Fruit fly (Drosophila melanogaster) whole organism, embryonic: ENCODE measurements around the gene BHD.

Experiments used
- Abd-B ChIP-seq: fragments of 200-800 bp; sonication (Bioruptor generic); optimal IDR thresholded peaks from 2 replicates; lab custom pipeline; 2018; ENCODE audit warnings: missing biosample characterization, mild to moderate bottlenecking, missing genetic modification characterization, moderate library complexity
- Ada2b ChIP-seq: fragments of 200-800 bp; sonication (Bioruptor generic); IDR thresholded peaks from 2 replicates; pipeline ENCODE4 v1.3.6; 2022; ENCODE audit warnings: missing biosample characterization, missing genetic modification characterization
- Atf-2 ChIP-seq: fragments of 200-800 bp; sonication (Bioruptor generic); optimal IDR thresholded peaks from 2 replicates; lab custom pipeline; 2016; ENCODE audit warnings: missing biosample characterization, missing genetic modification characterization
- Bdp1 ChIP-seq: fragments of 200-800 bp; sonication (Bioruptor generic); optimal IDR thresholded peaks from 3 replicates; lab custom pipeline; 2016; ENCODE audit warnings: missing biosample characterization, missing genetic modification characterization
- Bteb2 ChIP-seq: fragments of 200-800 bp; sonication (Bioruptor generic); optimal IDR thresholded peaks from 2 replicates; lab custom pipeline; 2016; ENCODE audit warnings: missing biosample characterization, missing genetic modification characterization
- CG1024 ChIP-seq: fragments of 200-800 bp; sonication (Bioruptor generic); IDR thresholded peaks from 2 replicates; pipeline ENCODE4 v1.3.6; 2022; ENCODE audit warnings: missing biosample characterization, missing genetic modification characterization
- CG10274 ChIP-seq: fragments of 200-800 bp; sonication (Bioruptor generic); optimal IDR thresholded peaks from 3 replicates; lab custom pipeline; 2017; ENCODE audit warnings: missing biosample characterization, mild to moderate bottlenecking, missing genetic modification characterization
- CG10959 ChIP-seq: fragments of 200-800 bp; sonication (Bioruptor generic); IDR thresholded peaks from 2 replicates; pipeline ENCODE4 v1.3.6; 2022; ENCODE audit warnings: missing biosample characterization, missing genetic modification characterization
- CG11093 ChIP-seq: fragments of 200-800 bp; sonication (Bioruptor generic); IDR thresholded peaks from 3 replicates; pipeline ENCODE4 v1.3.6; 2022; ENCODE audit warnings: missing biosample characterization, missing genetic modification characterization
- CG13894 ChIP-seq: fragments of 200-800 bp; sonication (Bioruptor generic); optimal IDR thresholded peaks from 3 replicates; lab custom pipeline; 2018; ENCODE audit warnings: missing biosample characterization, mild to moderate bottlenecking, missing genetic modification characterization, moderate library complexity
- CG14710 ChIP-seq: fragments of 200-800 bp; sonication (Bioruptor generic); optimal IDR thresholded peaks from 3 replicates; lab custom pipeline; 2019; ENCODE audit warnings: missing biosample characterization, mild to moderate bottlenecking, missing genetic modification characterization, moderate library complexity
- CG17186 ChIP-seq: fragments of 200-800 bp; sonication (Bioruptor generic); optimal IDR thresholded peaks from 3 replicates; lab custom pipeline; 2017; ENCODE audit warnings: missing biosample characterization, missing genetic modification reagents, missing genetic modification characterization
- CG18011 ChIP-seq: fragments of 200-800 bp; sonication (Bioruptor generic); optimal IDR thresholded peaks from 2 replicates; lab custom pipeline; 2017; ENCODE audit warnings: missing biosample characterization, missing genetic modification characterization, mild to moderate bottlenecking, moderate library complexity, missing genotype
- CG34376 ChIP-seq: fragments of 200-800 bp; sonication (Bioruptor generic); optimal IDR thresholded peaks from 2 replicates; lab custom pipeline; 2018; ENCODE audit warnings: missing biosample characterization, mild to moderate bottlenecking, missing genetic modification characterization
- CG5180 ChIP-seq: fragments of 200-800 bp; sonication (Bioruptor generic); optimal IDR thresholded peaks from 3 replicates; lab custom pipeline; 2017; ENCODE audit warnings: missing biosample characterization, missing genetic modification characterization, mild to moderate bottlenecking, moderate library complexity, missing genetic modification reagents
- CG5245 ChIP-seq: fragments of 200-800 bp; sonication (Bioruptor generic); optimal IDR thresholded peaks from 3 replicates; lab custom pipeline; 2016; ENCODE audit warnings: missing biosample characterization, missing genetic modification characterization
- CG5953 ChIP-seq: fragments of 200-800 bp; sonication (Bioruptor generic); IDR thresholded peaks from 2 replicates; pipeline ENCODE4 v1.3.6; 2022; ENCODE audit warnings: missing biosample characterization, missing genetic modification characterization
- CG6254 ChIP-seq: fragments of 200-800 bp; sonication (Bioruptor generic); optimal IDR thresholded peaks from 3 replicates; lab custom pipeline; 2017; ENCODE audit warnings: mild to moderate bottlenecking, missing biosample characterization, missing genetic modification reagents, missing genetic modification characterization
- CG6654 ChIP-seq: fragments of 200-800 bp; sonication (Bioruptor generic); optimal IDR thresholded peaks from 2 replicates; lab custom pipeline; 2017; ENCODE audit warnings: missing biosample characterization, mild to moderate bottlenecking, missing genetic modification characterization
- CG7928 ChIP-seq: fragments of 200-800 bp; sonication (Bioruptor generic); optimal IDR thresholded peaks from 2 replicates; lab custom pipeline; 2017; ENCODE audit warnings: missing biosample characterization, mild to moderate bottlenecking, missing genetic modification characterization
- CG8388 ChIP-seq: fragments of 200-800 bp; sonication (Bioruptor generic); optimal IDR thresholded peaks from 2 replicates; lab custom pipeline; 2019; ENCODE audit warnings: missing biosample characterization, mild to moderate bottlenecking, missing genetic modification characterization, moderate library complexity
- CG8478 ChIP-seq: fragments of >200 bp; optimal IDR thresholded peaks from 2 replicates; lab custom pipeline; 2018
- CHES-1-like ChIP-seq: fragments of 200-800 bp; sonication (Bioruptor generic); optimal IDR thresholded peaks from 2 replicates; lab custom pipeline; 2016; ENCODE audit warnings: missing biosample characterization, missing genetic modification characterization
- Chrac-16 ChIP-seq: fragments of 200-800 bp; sonication (Bioruptor generic); optimal IDR thresholded peaks from 3 replicates; lab custom pipeline; 2016; ENCODE audit warnings: missing biosample characterization, missing genetic modification characterization
- Dip3 ChIP-seq: fragments of 200-800 bp; sonication (Bioruptor generic); optimal IDR thresholded peaks from 3 replicates; lab custom pipeline; 2016; ENCODE audit warnings: missing biosample characterization, missing genetic modification characterization
- ERR ChIP-seq: fragments of 200-800 bp; sonication (Bioruptor generic); optimal IDR thresholded peaks from 2 replicates; lab custom pipeline; 2016; ENCODE audit warnings: missing biosample characterization, missing genetic modification characterization
- HLH4C ChIP-seq: fragments of 200-800 bp; sonication (Bioruptor generic); IDR thresholded peaks from 3 replicates; pipeline ENCODE4 v1.3.6; 2022; ENCODE audit warnings: missing biosample characterization, missing genetic modification characterization; ENCODE audit not compliant: partially characterized antibody
- Hr3 ChIP-seq: fragments of 200-800 bp; sonication (Bioruptor generic); optimal IDR thresholded peaks from 3 replicates; lab custom pipeline; 2016; ENCODE audit warnings: missing biosample characterization, missing genetic modification characterization
- Lhr ChIP-seq: fragments of 200-800 bp; sonication (Bioruptor generic); optimal IDR thresholded peaks from 3 replicates; lab custom pipeline; 2017; ENCODE audit warnings: mild to moderate bottlenecking, missing biosample characterization, missing genetic modification reagents, missing genetic modification characterization
- NC2β ChIP-seq: fragments of 200-800 bp; sonication (Bioruptor generic); optimal IDR thresholded peaks from 2 replicates; lab custom pipeline; 2016; ENCODE audit warnings: missing biosample characterization, missing genetic modification characterization
- Neu2 ChIP-seq: fragments of 200-800 bp; sonication (Bioruptor generic); optimal IDR thresholded peaks from 3 replicates; lab custom pipeline; 2016; ENCODE audit warnings: missing biosample characterization, missing genetic modification characterization, borderline replicate concordance
- NfI ChIP-seq: fragments of 200-800 bp; sonication (Bioruptor generic); optimal IDR thresholded peaks from 3 replicates; lab custom pipeline; 2018; ENCODE audit warnings: missing biosample characterization, mild to moderate bottlenecking, missing genetic modification characterization, moderate library complexity
- Rfx ChIP-seq: fragments of 200-800 bp; sonication (Bioruptor generic); IDR thresholded peaks from 2 replicates; pipeline ENCODE4 v1.3.6; 2022; ENCODE audit warnings: missing biosample characterization, missing genetic modification characterization
- Sry-β ChIP-seq: fragments of 200-800 bp; sonication (Bioruptor generic); optimal IDR thresholded peaks from 2 replicates; lab custom pipeline; 2018; ENCODE audit warnings: missing biosample characterization, mild to moderate bottlenecking, missing genetic modification characterization, moderate library complexity
- Vsx1 ChIP-seq: fragments of 200-800 bp; sonication (Bioruptor generic); optimal IDR thresholded peaks from 2 replicates; lab custom pipeline; 2017; ENCODE audit warnings: missing biosample characterization, mild to moderate bottlenecking, missing genetic modification characterization, missing genetic modification reagents
- ac ChIP-seq: fragments of 200-800 bp; sonication (Bioruptor generic); optimal IDR thresholded peaks from 3 replicates; lab custom pipeline; 2017; ENCODE audit warnings: missing biosample characterization, mild to moderate bottlenecking, missing genetic modification characterization
- chif ChIP-seq, 2 experiments: fragments of 200-800 bp; sonication (Bioruptor generic); optimal IDR thresholded peaks; 3 replicates each; lab custom pipeline; 2016; ENCODE audit warnings: missing biosample characterization in 2 of 2, missing genetic modification characterization in 2 of 2
- croc ChIP-seq: fragments of 200-800 bp; sonication (Bioruptor generic); conservative IDR thresholded peaks from 3 replicates; pipeline ENCODE4 v1.3.6; 2022; ENCODE audit warnings: missing biosample characterization, missing genetic modification characterization
- dm ChIP-seq: fragments of 200-800 bp; sonication (Bioruptor generic); optimal IDR thresholded peaks from 3 replicates; lab custom pipeline; 2016; ENCODE audit warnings: missing biosample characterization, missing genetic modification characterization
- en ChIP-seq: fragments of 200-800 bp; sonication (Bioruptor generic); optimal IDR thresholded peaks from 2 replicates; lab custom pipeline; 2016; ENCODE audit warnings: missing biosample characterization, missing genetic modification characterization
- fd3F ChIP-seq: fragments of 200-800 bp; sonication (Bioruptor generic); optimal IDR thresholded peaks from 2 replicates; lab custom pipeline; 2018; ENCODE audit warnings: missing biosample characterization, mild to moderate bottlenecking, missing genetic modification characterization, moderate library complexity
- gsb ChIP-seq: fragments of 200-800 bp; sonication (Bioruptor generic); IDR thresholded peaks from 2 replicates; pipeline ENCODE4 v1.3.6; 2022; ENCODE audit warnings: missing biosample characterization, missing genetic modification characterization
- jing ChIP-seq: fragments of 200-800 bp; sonication (Bioruptor generic); optimal IDR thresholded peaks from 2 replicates; lab custom pipeline; 2018; ENCODE audit warnings: missing biosample characterization, mild to moderate bottlenecking, missing genetic modification characterization
- onecut ChIP-seq: fragments of 200-800 bp; sonication (Bioruptor generic); IDR thresholded peaks from 2 replicates; pipeline ENCODE4 v1.3.6; 2022; ENCODE audit warnings: missing biosample characterization, missing genetic modification characterization
- p53 ChIP-seq: fragments of 200-800 bp; sonication (Bioruptor generic); optimal IDR thresholded peaks from 2 replicates; lab custom pipeline; 2016; ENCODE audit warnings: missing biosample characterization, missing genetic modification characterization
- psq ChIP-seq: fragments of 200-800 bp; sonication (Bioruptor generic); optimal IDR thresholded peaks from 2 replicates; lab custom pipeline; 2017; ENCODE audit warnings: missing biosample characterization, missing genetic modification characterization
- repo ChIP-seq: fragments of 200-800 bp; sonication (Bioruptor generic); optimal IDR thresholded peaks from 2 replicates; lab custom pipeline; 2016; ENCODE audit warnings: missing biosample characterization, missing genetic modification characterization
- row ChIP-seq: fragments of 200-800 bp; sonication (Bioruptor generic); IDR thresholded peaks from 3 replicates; pipeline ENCODE4 v1.3.6; 2022; ENCODE audit warnings: missing biosample characterization, missing genetic modification characterization
- schlank ChIP-seq: fragments of 200-800 bp; sonication (Bioruptor generic); optimal IDR thresholded peaks from 2 replicates; lab custom pipeline; 2018; ENCODE audit warnings: missing biosample characterization, mild to moderate bottlenecking, missing genetic modification characterization
- zen2 ChIP-seq: fragments of 200-800 bp; sonication (Bioruptor generic); IDR thresholded peaks from 3 replicates; pipeline ENCODE4 v1.3.6; 2022; ENCODE audit warnings: missing biosample characterization, missing genetic modification characterization; ENCODE audit not compliant: partially characterized antibody
- zfh1 ChIP-seq: fragments of 200-800 bp; sonication (Bioruptor generic); IDR thresholded peaks from 3 replicates; pipeline ENCODE4 v1.3.6; 2022; ENCODE audit warnings: missing biosample characterization, missing genetic modification characterization

The BHD gene

DNA sequence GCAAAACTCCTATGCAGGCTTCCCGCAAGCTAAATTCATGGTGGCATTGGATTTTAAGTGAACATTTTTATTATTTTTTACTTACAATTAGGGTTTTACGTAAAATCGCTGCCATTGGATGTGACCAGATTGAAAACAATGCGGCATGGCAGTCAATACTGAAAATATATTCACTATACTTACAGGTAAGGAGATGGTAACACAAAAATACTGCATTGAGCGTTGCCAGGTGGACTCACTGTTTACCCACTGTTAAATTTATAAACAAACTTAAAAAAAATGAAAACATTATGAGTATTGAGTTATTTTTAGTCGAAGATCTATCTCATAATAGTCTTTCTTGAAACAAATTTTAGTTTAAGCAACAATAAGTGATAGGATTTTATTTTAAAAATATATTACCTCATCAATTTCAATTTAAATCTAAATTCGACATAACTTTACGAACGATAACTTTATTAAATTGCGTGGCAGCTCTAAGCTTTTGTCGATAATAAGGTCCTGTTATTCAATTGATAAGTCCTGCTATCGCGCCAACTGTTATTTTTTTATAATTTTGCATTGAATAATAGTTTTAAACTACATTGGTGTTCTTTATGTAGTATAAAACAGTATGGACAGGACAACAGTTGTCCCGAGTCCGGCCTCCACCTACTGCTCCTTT is 5.6 kb downstream of the BHD start, which contains the start of the genes mRpL50 and mei-P22 (continued):
- peak; percentile 32 for TF ChIP-seq Abd-B (GFP tag; lab: Kevin White, UChicago)
- peak; percentile 24 for TF ChIP-seq Chrac-16 (GFP tag; lab: Kevin White, UChicago)
- TF ChIP-seq CG11093 = no peak
- no peak for TF ChIP-seq CG34376
- TF ChIP-seq dm (GFP tag; lab: Kevin White, UChicago) = no peak
- TF ChIP-seq Atf-2 = no peak
- TF ChIP-seq Vsx1 = no peak
- TF ChIP-seq jing (GFP tag; lab: Kevin White, UChicago) = no peak
- TF ChIP-seq CG10959 = no peak
- no peak for TF ChIP-seq fd3F
- no peak for TF ChIP-seq schlank
- peak; percentile 29 for TF ChIP-seq CHES-1-like (GFP tag; lab: Kevin White, UChicago)
- TF ChIP-seq CG8388 = peak; percentile 15
- no peak for TF ChIP-seq CG6654 (GFP tag; lab: Kevin White, UChicago)
- no peak for TF ChIP-seq Neu2 (GFP tag; lab: Kevin White, UChicago)
- peak in 1 of 2 experiments; percentile 23 for TF ChIP-seq chif (GFP tag; optimal IDR thresholded peaks at IDR 0.05; lab: Kevin White, UChicago)
- no peak for TF ChIP-seq CG18011
- TF ChIP-seq ac = no peak
- peak; percentile 68 for TF ChIP-seq row (GFP tag; lab: Robert Waterston, UW)
- no peak for TF ChIP-seq Hr3 (GFP tag; lab: Kevin White, UChicago)
- no peak for TF ChIP-seq Bdp1 (GFP tag; lab: Kevin White, UChicago)
- TF ChIP-seq HLH4C (GFP tag; lab: Robert Waterston, UW) = no peak
- peak; percentile 54 for TF ChIP-seq Lhr (GFP tag; lab: Kevin White, UChicago)
- no peak for TF ChIP-seq CG7928
- TF ChIP-seq CG10274 (GFP tag; lab: Kevin White, UChicago) = no peak
- no peak for TF ChIP-seq croc (GFP tag; lab: Robert Waterston, UW)
- no peak for TF ChIP-seq CG1024 (GFP tag; lab: Robert Waterston, UW)
- peak; percentile 41 for TF ChIP-seq Bteb2
- no peak for TF ChIP-seq zfh1 (GFP tag; lab: Robert Waterston, UW)
- no peak for TF ChIP-seq gsb (GFP tag; lab: Robert Waterston, UW)
- peak; percentile 49 for TF ChIP-seq CG14710 (tag; lab: Kevin White, UChicago)
- TF ChIP-seq repo = no peak
- TF ChIP-seq CG5180 = no peak
- TF ChIP-seq CG13894 (tag; lab: Kevin White, UChicago) = no peak
- no peak for TF ChIP-seq CG5953 (GFP tag; lab: Robert Waterston, UW)
- TF ChIP-seq CG17186 (GFP tag; lab: Kevin White, UChicago) = peak; percentile 97
- no peak for TF ChIP-seq Dip3 (GFP tag; lab: Kevin White, UChicago)
- TF ChIP-seq CG8478 = no peak
- no peak for TF ChIP-seq Ada2b (GFP tag; lab: Robert Waterston, UW)
- no peak for TF ChIP-seq p53 (GFP tag; lab: Kevin White, UChicago)
- TF ChIP-seq onecut (GFP tag; lab: Robert Waterston, UW) = no peak
- TF ChIP-seq NC2β (GFP tag; lab: Kevin White, UChicago) = peak; percentile 51
- no peak for TF ChIP-seq CG6254 (GFP tag; lab: Kevin White, UChicago)
- TF ChIP-seq NfI = peak; percentile 28
- TF ChIP-seq Sry-β (GFP tag; lab: Kevin White, UChicago) = no peak
- no peak for TF ChIP-seq ERR (GFP tag; lab: Kevin White, UChicago)
- no peak for TF ChIP-seq Rfx (GFP tag; lab: Robert Waterston, UW)
- TF ChIP-seq en (GFP tag; lab: Kevin White, UChicago) = no peak
- no peak for TF ChIP-seq psq (GFP tag; lab: Kevin White, UChicago)
- TF ChIP-seq zen2 (GFP tag; lab: Robert Waterston, UW) = no peak
- no peak for TF ChIP-seq CG5245 (GFP tag; lab: Kevin White, UChicago)
